Worm (Caenorhabditis elegans): ENCODE measurements around the gene pcs-1.

DNA sequence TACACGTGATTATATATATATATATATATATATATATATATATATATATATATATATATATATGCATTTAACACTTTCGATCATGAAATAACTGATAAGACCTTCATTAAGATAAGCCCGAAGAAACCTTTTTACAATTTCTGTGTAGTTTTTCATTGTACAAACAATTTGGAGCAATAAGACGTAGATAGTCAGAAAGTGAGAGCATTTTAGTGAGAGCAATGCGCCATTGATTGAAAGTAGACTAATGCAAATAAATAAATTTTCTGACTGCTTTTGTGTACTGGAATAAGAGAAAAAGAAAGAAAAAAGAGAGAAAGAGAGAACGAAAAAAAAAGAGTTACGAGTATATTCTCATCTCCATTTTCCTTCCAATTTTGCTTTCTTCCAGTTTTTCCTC lies 27.1 kb upstream of the pcs-1 start:
- no peak for TF ChIP-seq unc-120 (tag; optimal IDR thresholded peaks at IDR 0.05; ENCODE audit: poor library complexity, severe bottlenecking)
- no peak for TF ChIP-seq pha-4 (tag; optimal IDR thresholded peaks at IDR 0.05)
- no peak for TF ChIP-seq nhr-76 (tag; optimal IDR thresholded peaks at IDR 0.05)
- no peak for TF ChIP-seq zip-8 (tag; optimal IDR thresholded peaks at IDR 0.05)
- TF ChIP-seq elt-1 (tag; optimal IDR thresholded peaks at IDR 0.05; ENCODE audit: borderline replicate concordance, insufficient read depth): no peak
- TF ChIP-seq snpc-4 (tag; optimal IDR thresholded peaks at IDR 0.05): no peak
- no peak for TF ChIP-seq unc-62 (GFP tag; optimal IDR thresholded peaks at IDR 0.05)
- TF ChIP-seq nhr-28 (tag; optimal IDR thresholded peaks at IDR 0.05): no peak
- no peak for TF ChIP-seq blmp-1 (tag; optimal IDR thresholded peaks at IDR 0.05)
- no peak for TF ChIP-seq ceh-83 (GFP tag; optimal IDR thresholded peaks at IDR 0.05)
- no peak for TF ChIP-seq unc-39 (tag; optimal IDR thresholded peaks at IDR 0.05)
